Fruit fly (Drosophila melanogaster) whole organism, prepupa: ENCODE results near the gene CG45603.

Source experiments
- CG10631 ChIP-seq: fragments of 200-800 bp; sonication (Bioruptor generic); optimal IDR thresholded peaks from 2 replicates; lab custom pipeline; 2016; ENCODE audit warnings: missing biosample characterization, missing genetic modification characterization
- CG11294 ChIP-seq: fragments of 200-800 bp; sonication (Bioruptor generic); IDR thresholded peaks from 2 replicates; pipeline ENCODE4 v1.3.6; 2022; ENCODE audit warnings: missing biosample characterization, missing genetic modification characterization
- CG11762 ChIP-seq: fragments of 200-800 bp; sonication (Bioruptor generic); optimal IDR thresholded peaks from 3 replicates; lab custom pipeline; 2016; ENCODE audit warnings: missing biosample characterization, missing genetic modification characterization; ENCODE audit not compliant: insufficient read depth
- CG3032 ChIP-seq: fragments of 200-800 bp; optimal IDR thresholded peaks from 2 replicates; lab custom pipeline; 2019; ENCODE audit warnings: missing biosample characterization, mild to moderate bottlenecking, missing genetic modification characterization, moderate library complexity
- CG31627 ChIP-seq: fragments of 200-800 bp; sonication (Bioruptor generic); optimal IDR thresholded peaks from 3 replicates; lab custom pipeline; 2016; ENCODE audit warnings: missing biosample characterization, missing genetic modification characterization
- CG3919 ChIP-seq: fragments of 200-800 bp; sonication (Bioruptor generic); optimal IDR thresholded peaks from 3 replicates; lab custom pipeline; 2016; ENCODE audit warnings: missing biosample characterization, missing genetic modification characterization
- CG4318 ChIP-seq: fragments of 200-800 bp; sonication (Bioruptor generic); optimal IDR thresholded peaks from 3 replicates; lab custom pipeline; 2017; ENCODE audit warnings: missing biosample characterization, mild to moderate bottlenecking, missing genetic modification characterization
- CG6792 ChIP-seq: fragments of 200-800 bp; sonication (Bioruptor generic); optimal IDR thresholded peaks from 3 replicates; lab custom pipeline; 2016; ENCODE audit warnings: missing biosample characterization, missing genetic modification characterization
- CG6808 ChIP-seq: fragments of 200-800 bp; sonication (Bioruptor generic); optimal IDR thresholded peaks from 3 replicates; lab custom pipeline; 2017; ENCODE audit warnings: missing biosample characterization, missing genetic modification characterization, mild to moderate bottlenecking, moderate library complexity, missing genetic modification reagents
- CG7368 ChIP-seq: fragments of 200-800 bp; sonication (Bioruptor generic); optimal IDR thresholded peaks from 3 replicates; lab custom pipeline; 2016; ENCODE audit warnings: missing biosample characterization, missing genetic modification characterization
- CG8119 ChIP-seq: fragments of 200-800 bp; sonication (Bioruptor generic); IDR thresholded peaks from 3 replicates; pipeline ENCODE4 v1.3.6; 2022; ENCODE audit warnings: missing biosample characterization, missing genetic modification characterization
- CG9139 ChIP-seq: fragments of 200-800 bp; sonication (Bioruptor generic); optimal IDR thresholded peaks from 3 replicates; lab custom pipeline; 2017; ENCODE audit warnings: missing biosample characterization, mild to moderate bottlenecking, missing genetic modification characterization
- Eip75B ChIP-seq: fragments of 200-800 bp; sonication (Bioruptor generic); optimal IDR thresholded peaks from 3 replicates; lab custom pipeline; 2016; ENCODE audit warnings: missing biosample characterization, missing genetic modification characterization
- Eip78C ChIP-seq: fragments of 200-800 bp; sonication (Bioruptor generic); peaks from one replicate; lab custom pipeline; 2016; ENCODE audit warnings: missing biosample characterization, missing genetic modification characterization
- Eip93F ChIP-seq: fragments of 200-800 bp; sonication (Bioruptor generic); optimal IDR thresholded peaks from 2 replicates; lab custom pipeline; 2016; ENCODE audit warnings: missing biosample characterization, mild to moderate bottlenecking, missing genetic modification characterization
- Ets21C ChIP-seq: fragments of 200-800 bp; sonication (Bioruptor generic); optimal IDR thresholded peaks from 3 replicates; lab custom pipeline; 2016; ENCODE audit warnings: missing biosample characterization, missing genetic modification characterization
- Hr38 ChIP-seq: sonication (Bioruptor generic); optimal IDR thresholded peaks from 2 replicates; lab custom pipeline; 2016; ENCODE audit warnings: missing biosample characterization, missing genetic modification characterization
- Hr39 ChIP-seq: fragments of 200-800 bp; sonication (Bioruptor generic); optimal IDR thresholded peaks from 2 replicates; lab custom pipeline; 2016; ENCODE audit warnings: missing biosample characterization, missing genetic modification characterization
- Hr4 ChIP-seq: fragments of 200-800 bp; sonication (Bioruptor generic); optimal IDR thresholded peaks from 3 replicates; lab custom pipeline; 2016; ENCODE audit warnings: missing biosample characterization, missing genetic modification characterization
- Lpt ChIP-seq: fragments of 200-800 bp; sonication (Bioruptor generic); optimal IDR thresholded peaks from 3 replicates; lab custom pipeline; 2016; ENCODE audit warnings: missing biosample characterization, missing genetic modification characterization
- Met ChIP-seq: fragments of 200-800 bp; sonication (Bioruptor generic); optimal IDR thresholded peaks from 3 replicates; lab custom pipeline; 2016; ENCODE audit warnings: missing biosample characterization, missing genetic modification characterization
- OdsH ChIP-seq: fragments of 200-800 bp; sonication (Bioruptor generic); optimal IDR thresholded peaks from 3 replicates; lab custom pipeline; 2016; ENCODE audit warnings: missing biosample characterization, missing genetic modification characterization
- Smox ChIP-seq: fragments of 200-800 bp; sonication (Bioruptor generic); optimal IDR thresholded peaks from 3 replicates; lab custom pipeline; 2016; ENCODE audit warnings: missing biosample characterization, missing genetic modification characterization
- Sox14 ChIP-seq: fragments of 200-800 bp; sonication (Bioruptor generic); optimal IDR thresholded peaks from 3 replicates; lab custom pipeline; 2016; ENCODE audit warnings: missing biosample characterization, missing genetic modification characterization
- Sox15 ChIP-seq: fragments of 200-800 bp; sonication (Bioruptor generic); optimal IDR thresholded peaks from 3 replicates; lab custom pipeline; 2016; ENCODE audit warnings: missing biosample characterization, missing genetic modification characterization
- acj6 ChIP-seq: fragments of 200-800 bp; sonication (Bioruptor generic); optimal IDR thresholded peaks from 3 replicates; lab custom pipeline; 2016; ENCODE audit warnings: missing biosample characterization, missing genetic modification characterization
- cyc ChIP-seq: fragments of 200-800 bp; sonication (Bioruptor generic); optimal IDR thresholded peaks from 3 replicates; lab custom pipeline; 2016; ENCODE audit warnings: missing biosample characterization, missing genetic modification characterization
- dac ChIP-seq: fragments of 200-800 bp; sonication (Bioruptor generic); optimal IDR thresholded peaks from 2 replicates; lab custom pipeline; 2017; ENCODE audit warnings: missing biosample characterization, mild to moderate bottlenecking, missing genetic modification characterization
- dsx ChIP-seq: fragments of 200-800 bp; optimal IDR thresholded peaks from 3 replicates; lab custom pipeline; 2019; ENCODE audit warnings: missing biosample characterization, mild to moderate bottlenecking, missing genetic modification characterization, moderate library complexity; ENCODE audit not compliant: poor library complexity, severe bottlenecking
- esn ChIP-seq: fragments of 200-800 bp; sonication (Bioruptor generic); optimal IDR thresholded peaks from 2 replicates; lab custom pipeline; 2016; ENCODE audit warnings: missing biosample characterization, mild to moderate bottlenecking, missing genetic modification characterization, moderate library complexity
- fd59A ChIP-seq: fragments of 200-800 bp; sonication (Bioruptor generic); optimal IDR thresholded peaks from 2 replicates; lab custom pipeline; 2017; ENCODE audit warnings: missing biosample characterization, mild to moderate bottlenecking, missing genetic modification characterization, missing genetic modification reagents
- fd85E ChIP-seq: fragments of 200-800 bp; sonication (Bioruptor generic); optimal IDR thresholded peaks from 3 replicates; lab custom pipeline; 2016; ENCODE audit warnings: missing biosample characterization, missing genetic modification characterization
- lz ChIP-seq: fragments of 200-800 bp; sonication (Bioruptor generic); optimal IDR thresholded peaks from 3 replicates; lab custom pipeline; 2016; ENCODE audit warnings: missing biosample characterization, missing genetic modification characterization
- pdm3 ChIP-seq: fragments of 200-800 bp; sonication (Bioruptor generic); optimal IDR thresholded peaks from 3 replicates; lab custom pipeline; 2016; ENCODE audit warnings: missing biosample characterization, missing genetic modification characterization
- salr ChIP-seq, 2 experiments: fragments of 200-800 bp; sonication (Bioruptor generic); optimal IDR thresholded peaks; 3 replicates each; lab custom pipeline; 2016 to 2018; ENCODE audit warnings: missing biosample characterization in 2 of 2, missing genetic modification characterization in 2 of 2, mild to moderate bottlenecking in 1 of 2
- svp ChIP-seq: fragments of 200-800 bp; sonication (Bioruptor generic); peaks from one replicate; lab custom pipeline; 2016; ENCODE audit warnings: missing biosample characterization, missing genetic modification characterization
- topi ChIP-seq: fragments of 200-800 bp; sonication (Bioruptor generic); optimal IDR thresholded peaks from 3 replicates; lab custom pipeline; 2016; ENCODE audit warnings: missing biosample characterization, missing genetic modification characterization
- vri ChIP-seq: fragments of 200-800 bp; sonication (Bioruptor generic); optimal IDR thresholded peaks from 3 replicates; lab custom pipeline; 2016; ENCODE audit warnings: missing biosample characterization, mild to moderate bottlenecking, missing genetic modification characterization

The CG45603 gene

DNA sequence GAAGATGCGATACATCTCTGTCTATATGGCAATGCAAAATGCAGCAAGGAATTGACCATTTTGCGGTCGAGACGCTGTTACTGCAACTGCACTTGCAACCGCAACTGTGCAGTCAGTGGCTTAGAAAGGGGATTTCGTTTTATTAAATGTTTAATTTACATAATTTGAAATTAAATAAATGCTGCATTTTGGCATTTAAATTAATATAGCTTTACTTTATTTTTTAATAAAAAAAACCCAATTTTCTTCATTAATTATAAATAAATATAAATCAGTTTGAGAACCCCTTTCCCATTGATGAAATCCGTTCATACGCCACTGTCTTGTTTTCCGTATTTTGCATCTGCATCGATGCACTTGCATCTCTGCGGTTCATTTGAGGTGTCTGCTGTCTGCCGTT, 46.5 kb upstream of the CG45603 start (continued):
- TF ChIP-seq dsx (GFP tag; lab: Kevin White, UChicago) (peak; percentile 40), Eip93F (GFP tag; lab: Kevin White, UChicago) (no peak), Hr38 (GFP tag; lab: Kevin White, UChicago) (no peak), Sox14 (GFP tag; lab: Kevin White, UChicago) (no peak), fd59A (GFP tag; lab: Kevin White, UChicago) (no peak), CG3032 (tag; lab: Kevin White, UChicago) (peak; percentile 56), svp (GFP tag; lab: Kevin White, UChicago) (peak; percentile 51), lz (GFP tag; lab: Kevin White, UChicago) (no peak), CG6808 (no peak), Sox15 (GFP tag; lab: Kevin White, UChicago) (no peak), Eip75B (GFP tag; lab: Kevin White, UChicago) (peak; percentile 14), topi (no peak), dac (GFP tag; lab: Kevin White, UChicago) (no peak), CG4318 (GFP tag; lab: Kevin White, UChicago) (peak; percentile 23), fd85E (GFP tag; lab: Kevin White, UChicago) (no peak), Hr4 (GFP tag; lab: Kevin White, UChicago) (peak; percentile 18), Hr39 (no peak)
- TF ChIP-seq, all 60 proteins: peak for 27

DNA sequence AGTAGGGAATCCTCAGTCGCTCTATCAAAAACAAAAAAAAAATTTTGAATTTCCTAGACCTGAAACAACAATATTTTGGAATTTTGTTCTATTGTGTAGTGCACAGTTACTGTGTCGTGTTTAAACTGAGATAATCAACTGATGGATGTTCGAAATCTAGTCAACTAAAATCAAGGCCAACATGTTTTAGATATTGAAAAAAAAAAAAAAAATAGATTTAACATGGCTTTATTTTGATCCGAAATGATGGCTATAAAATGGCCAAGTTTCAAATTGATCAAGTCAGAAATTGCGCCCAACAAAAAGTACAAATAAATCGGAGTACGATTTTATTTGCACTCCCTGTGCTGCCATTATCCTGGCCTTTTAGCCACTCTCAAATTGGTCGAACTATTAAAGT, 38.7 kb upstream of the CG45603 start, which contains the start of gene CG32655:
Gene CG32655, minus strand, starts transcription at position 101 of the 400 bp plus-strand sequence.
- TF ChIP-seq CG11294, result no peak
- TF ChIP-seq CG6808, result no peak
- TF ChIP-seq Eip75B (GFP tag; lab: Kevin White, UChicago), result no peak
- no peak for TF ChIP-seq Ets21C (GFP tag; lab: Kevin White, UChicago)
- no peak for TF ChIP-seq Eip78C
- no peak for TF ChIP-seq esn
- TF ChIP-seq Lpt (GFP tag; lab: Kevin White, UChicago), result no peak
- no peak for TF ChIP-seq Hr39

DNA sequence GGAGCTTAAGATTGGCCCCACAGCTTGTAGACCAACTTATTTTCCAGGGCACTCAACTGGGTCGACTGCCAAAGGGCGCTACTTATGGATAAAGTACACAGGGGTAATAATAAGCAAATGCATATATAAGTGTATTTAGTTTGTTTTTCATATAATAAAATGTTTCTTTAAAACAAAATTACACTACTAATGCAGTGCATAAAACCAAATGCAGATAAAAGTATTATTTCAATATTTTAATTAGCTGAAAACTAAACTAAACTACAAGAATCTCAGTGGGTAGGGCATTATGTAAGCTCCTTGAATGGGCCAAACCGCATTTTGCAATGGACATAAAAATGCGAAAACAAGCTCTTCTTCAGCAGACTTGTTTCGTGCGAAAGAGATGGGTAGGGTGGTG, 34.9 kb upstream of the CG45603 start:
- TF ChIP-seq CG11762 (GFP tag; lab: Kevin White, UChicago) (no peak), Hr4 (GFP tag; lab: Kevin White, UChicago) (no peak), CG8119 (no peak), CG3919 (GFP tag; lab: Kevin White, UChicago) (peak; percentile 33), Met (GFP tag; lab: Kevin White, UChicago) (peak; percentile 69), Eip75B (GFP tag; lab: Kevin White, UChicago) (peak; percentile 30), Ets21C (GFP tag; lab: Kevin White, UChicago) (peak; percentile 30), CG31627 (peak; percentile 46), esn (peak; percentile 54), CG9139 (GFP tag; lab: Kevin White, UChicago) (no peak), vri (GFP tag; lab: Kevin White, UChicago) (peak; percentile 29), pdm3 (GFP tag; lab: Kevin White, UChicago) (peak; percentile 16), OdsH (GFP tag; lab: Kevin White, UChicago) (peak; percentile 28), Sox15 (GFP tag; lab: Kevin White, UChicago) (no peak), Eip78C (peak; percentile 54), Hr39 (peak; percentile 13), salr (GFP tag; optimal IDR thresholded peaks at IDR 0.05; lab: Kevin White, UChicago) (no peak), CG6792 (GFP tag; lab: Kevin White, UChicago) (peak; percentile 12), Smox (GFP tag; lab: Kevin White, UChicago) (peak; percentile 42), CG10631 (GFP tag; lab: Kevin White, UChicago) (peak; percentile 30), lz (GFP tag; lab: Kevin White, UChicago) (peak; percentile 53), Sox14 (GFP tag; lab: Kevin White, UChicago) (peak; percentile 30), CG7368 (GFP tag; lab: Kevin White, UChicago) (no peak), cyc (GFP tag; lab: Kevin White, UChicago) (peak; percentile 39), topi (peak; percentile 56), acj6 (GFP tag; lab: Kevin White, UChicago) (peak; percentile 30), svp (GFP tag; lab: Kevin White, UChicago) (peak; percentile 75)
